Worm (Caenorhabditis elegans): Measurements from ENCODE around the gene Y97E10AR.4.

Gene Y97E10AR.4

ce11 chrV:8034811-8035210 is 24.8 kb upstream of the Y97E10AR.4 start, which contains the start of gene algn-12:
TSS of gene algn-12 (plus strand) at chrV:8035111.
- TF ChIP-seq fos-1 (tag; optimal IDR thresholded peaks at IDR 0.05) (no peak), C34F6.9 (tag; optimal IDR thresholded peaks at IDR 0.05) (no peak), nhr-77 (tag; optimal IDR thresholded peaks at IDR 0.05) (no peak), egl-27 (tag; optimal IDR thresholded peaks at IDR 0.05) (no peak), nhr-23 (tag; optimal IDR thresholded peaks at IDR 0.05) (no peak), mbf-1 (tag; optimal IDR thresholded peaks at IDR 0.05) (no peak), ceh-82 (tag; optimal IDR thresholded peaks at IDR 0.05) (no peak), nhr-21 (tag; optimal IDR thresholded peaks at IDR 0.05) (no peak), ama-1 (optimal IDR thresholded peaks at IDR 0.05) (no peak), nhr-11 (tag; optimal IDR thresholded peaks at IDR 0.05) (no peak), sma-3 (GFP tag; optimal IDR thresholded peaks at IDR 0.05) (no peak), elt-3 (tag; optimal IDR thresholded peaks at IDR 0.05) (no peak), elt-1 (tag; optimal IDR thresholded peaks at IDR 0.05) (no peak)

ce11 chrV:8031121-8031520 is 21.1 kb upstream of the Y97E10AR.4 start, which contains the start of gene vars-1:
TSS of gene vars-1 (plus strand) at chrV:8031411.
- no peak for TF ChIP-seq nhr-237 (tag; optimal IDR thresholded peaks at IDR 0.05)
- peak; percentile 29 for TF ChIP-seq nhr-25 (tag; optimal IDR thresholded peaks at IDR 0.05)
- peak; percentile 13 for TF ChIP-seq nhr-129 (tag; optimal IDR thresholded peaks at IDR 0.05)
- no peak for TF ChIP-seq mdl-1 (tag; optimal IDR thresholded peaks at IDR 0.05)
- no peak for TF ChIP-seq elt-3 (tag; optimal IDR thresholded peaks at IDR 0.05)
- TF ChIP-seq lin-11 (tag; optimal IDR thresholded peaks at IDR 0.05), result no peak
- peak; percentile 43 for TF ChIP-seq sma-3 (GFP tag; optimal IDR thresholded peaks at IDR 0.05)
- peak; percentile 66 for TF ChIP-seq C34F6.9 (tag; optimal IDR thresholded peaks at IDR 0.05)
- TF ChIP-seq fos-1 (tag; optimal IDR thresholded peaks at IDR 0.05), result no peak
- no peak for TF ChIP-seq ama-1 (optimal IDR thresholded peaks at IDR 0.05)
- TF ChIP-seq ceh-82 (tag; optimal IDR thresholded peaks at IDR 0.05), result no peak
- TF ChIP-seq nhr-11 (tag; optimal IDR thresholded peaks at IDR 0.05), result no peak
- TF ChIP-seq egl-27 (tag; optimal IDR thresholded peaks at IDR 0.05), result peak; percentile 4
- no peak for TF ChIP-seq ztf-4 (tag; optimal IDR thresholded peaks at IDR 0.05)
- TF ChIP-seq nhr-6 (tag; optimal IDR thresholded peaks at IDR 0.05), result no peak
- no peak for TF ChIP-seq aly-2 (tag; optimal IDR thresholded peaks at IDR 0.05)
- no peak for TF ChIP-seq ztf-11 (tag; optimal IDR thresholded peaks at IDR 0.05)
- no peak for TF ChIP-seq F13H6.1 (tag; optimal IDR thresholded peaks at IDR 0.05)
- no peak for TF ChIP-seq ZK546.5 (tag; optimal IDR thresholded peaks at IDR 0.05)
- peak; percentile 97 for TF ChIP-seq gmeb-1 (tag; optimal IDR thresholded peaks at IDR 0.05)
- TF ChIP-seq nhr-12 (tag; optimal IDR thresholded peaks at IDR 0.05), result no peak
- TF ChIP-seq ceh-16 (tag; optimal IDR thresholded peaks at IDR 0.05), result no peak
- no peak for TF ChIP-seq mab-5 (tag; optimal IDR thresholded peaks at IDR 0.05)
- TF ChIP-seq sem-4 (tag; optimal IDR thresholded peaks at IDR 0.05), result no peak
- TF ChIP-seq unc-39 (tag; optimal IDR thresholded peaks at IDR 0.05), result no peak
- TF ChIP-seq dmd-4 (tag; optimal IDR thresholded peaks at IDR 0.05), result no peak
- TF ChIP-seq blmp-1 (tag; optimal IDR thresholded peaks at IDR 0.05; ENCODE audit: insufficient read depth), result no peak
- peak; percentile 50 for TF ChIP-seq crh-2 (tag; optimal IDR thresholded peaks at IDR 0.05)
- TF ChIP-seq alr-1 (tag; optimal IDR thresholded peaks at IDR 0.05), result no peak
- TF ChIP-seq sma-9 (GFP tag; optimal IDR thresholded peaks at IDR 0.05), result peak; percentile 42
- no peak for TF ChIP-seq sma-9 (tag; optimal IDR thresholded peaks at IDR 0.05)
- TF ChIP-seq elt-1 (tag; optimal IDR thresholded peaks at IDR 0.05), result no peak
- TF ChIP-seq R02D3.7 (tag; optimal IDR thresholded peaks at IDR 0.05), result no peak
- no peak for TF ChIP-seq unc-62 (GFP tag; optimal IDR thresholded peaks at IDR 0.05)
- TF ChIP-seq zag-1 (tag; optimal IDR thresholded peaks at IDR 0.05), result no peak
- TF ChIP-seq lin-13 (GFP tag; optimal IDR thresholded peaks at IDR 0.05), result peak; percentile 35
- no peak for TF ChIP-seq skn-1 (tag; optimal IDR thresholded peaks at IDR 0.05)
- TF ChIP-seq snpc-4 (tag; optimal IDR thresholded peaks at IDR 0.05), result no peak
- TF ChIP-seq mbf-1 (tag; optimal IDR thresholded peaks at IDR 0.05), result no peak
- TF ChIP-seq Y55F3AM.14 (GFP tag; optimal IDR thresholded peaks at IDR 0.05), result no peak
- TF ChIP-seq nhr-21 (tag; optimal IDR thresholded peaks at IDR 0.05), result peak; percentile 48
- TF ChIP-seq nhr-77 (tag; optimal IDR thresholded peaks at IDR 0.05), result no peak
- no peak for TF ChIP-seq peb-1 (tag; optimal IDR thresholded peaks at IDR 0.05)
- no peak for TF ChIP-seq lin-39 (tag; optimal IDR thresholded peaks at IDR 0.05)
- TF ChIP-seq nhr-23 (tag; optimal IDR thresholded peaks at IDR 0.05), result no peak
- no peak for TF ChIP-seq nhr-10 (tag; optimal IDR thresholded peaks at IDR 0.05)
- TF ChIP-seq lsy-2 (tag; optimal IDR thresholded peaks at IDR 0.05), result peak in 1 of 2 experiments; percentile 76
- no peak for TF ChIP-seq ztf-1 (GFP tag; conservative IDR thresholded peaks at IDR 0.05)
- TF ChIP-seq unc-55 (GFP tag; optimal IDR thresholded peaks at IDR 0.05), result peak; percentile 64

Data from whole organism, L2 larva.